Fruit fly (Drosophila melanogaster) S2 (cell line): ENCODE results near the gene CG15425.

Experiments
- CG8478 ChIP-seq: fragments of >200 bp; optimal IDR thresholded peaks from 2 replicates; lab custom pipeline; 2018
- CTCF ChIP-seq, 2 experiments: fragments of >200 bp; optimal IDR thresholded peaks; 2 replicates each; lab custom pipeline; 2018

DNA sequence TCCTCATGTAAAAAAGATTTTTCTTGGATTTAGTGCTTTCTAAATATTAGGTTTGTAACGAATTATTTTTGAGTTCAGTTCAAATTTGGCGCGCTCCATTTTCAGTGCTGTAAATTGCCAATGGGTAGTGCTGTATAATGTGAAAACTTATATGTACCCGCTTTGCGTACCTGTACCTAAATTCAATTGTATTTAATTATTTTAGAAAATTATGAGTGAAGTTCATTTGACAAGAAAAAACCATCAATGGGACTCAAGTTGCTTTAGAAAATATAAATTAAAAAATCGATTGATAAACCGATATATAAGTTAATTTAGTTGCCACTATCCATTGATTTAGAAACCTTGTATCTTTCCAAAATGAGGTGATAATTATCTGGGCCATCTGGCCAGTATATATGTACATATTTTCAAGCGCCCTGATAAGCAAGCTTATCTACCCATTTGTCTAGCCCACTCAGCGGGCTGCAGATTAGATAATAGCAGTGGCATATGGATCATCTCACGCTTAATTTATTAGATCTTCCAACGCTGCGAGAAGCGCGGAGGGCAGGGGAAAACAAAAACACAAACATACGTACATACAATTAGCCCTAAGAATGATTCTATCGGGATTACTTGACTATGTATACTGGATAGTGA is 33.1 kb upstream of the CG15425 start:
- TF ChIP-seq CG8478 (lab: Kevin White, UChicago) = no peak
- no peak for TF ChIP-seq CTCF (optimal IDR thresholded peaks at IDR 0.05; lab: Kevin White, UChicago)
